Worm (Caenorhabditis elegans): ENCODE data around the gene T01C8.3.

T01C8.3 gene

DNA sequence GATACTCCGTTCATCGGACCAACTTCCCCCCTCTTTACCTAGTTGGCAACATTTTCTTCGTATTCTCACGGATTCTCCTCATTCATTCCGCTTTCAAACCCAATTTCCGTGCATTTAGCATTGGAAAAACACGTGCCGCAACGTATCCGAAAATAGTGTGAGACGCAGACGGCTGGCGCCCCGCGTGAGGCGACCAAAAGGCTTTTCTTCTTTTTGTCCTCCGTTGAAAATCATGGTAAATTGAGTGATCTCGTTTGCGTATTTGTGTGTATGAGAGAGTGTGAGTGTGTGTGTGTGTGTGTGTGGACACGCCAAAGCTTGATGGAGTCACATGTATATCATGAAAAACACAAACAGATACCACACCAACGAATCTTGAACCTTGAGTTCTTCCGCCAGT, 13.8 kb upstream of the T01C8.3 start (continued):
- no peak for TF ChIP-seq rpc-1 (optimal IDR thresholded peaks at IDR 0.05)
- no peak for TF ChIP-seq rpc-1 (tag; optimal IDR thresholded peaks at IDR 0.05)
- no peak for TF ChIP-seq snpc-1.3 (tag; optimal IDR thresholded peaks at IDR 0.05; ENCODE audit: insufficient read depth)
- TF ChIP-seq egl-18 (GFP tag; IDR thresholded peaks at IDR 0.05): no peak
- 0 out of 2 replicates have a peak, but pooled peaks have one; percentile 49 for TF ChIP-seq rcor-1 (GFP tag; IDR thresholded peaks at IDR 0.05)
- peak; percentile 66 for TF ChIP-seq F22D6.2 (tag; optimal IDR thresholded peaks at IDR 0.05)
- no peak for TF ChIP-seq him-1 (tag; optimal IDR thresholded peaks at IDR 0.05)
- TF ChIP-seq nhr-27 (tag; optimal IDR thresholded peaks at IDR 0.05): no peak
- TF ChIP-seq B0019.2 (GFP tag; conservative IDR thresholded peaks at IDR 0.05): no peak
- TF ChIP-seq ekl-4 (GFP tag; IDR thresholded peaks at IDR 0.05): peak; percentile 69
- TF ChIP-seq somi-1 (GFP tag; optimal IDR thresholded peaks at IDR 0.05): peak; percentile 96
- TF ChIP-seq atf-7 (tag; optimal IDR thresholded peaks at IDR 0.05): peak; percentile 71
- TF ChIP-seq repo-1 (tag; optimal IDR thresholded peaks at IDR 0.05): peak; percentile 55
- peak; percentile 57 for TF ChIP-seq F52B5.7 (tag; optimal IDR thresholded peaks at IDR 0.05)
- TF ChIP-seq F10E7.11 (tag; optimal IDR thresholded peaks at IDR 0.05): no peak
- no peak for TF ChIP-seq F57A8.1 (GFP tag; optimal IDR thresholded peaks at IDR 0.05)
- no peak for TF ChIP-seq rec-8 (tag; optimal IDR thresholded peaks at IDR 0.05)
- TF ChIP-seq ceh-40 (GFP tag; IDR thresholded peaks at IDR 0.05): no peak
- no peak for TF ChIP-seq dpl-1 (GFP tag; optimal IDR thresholded peaks at IDR 0.05)
- peak; percentile 74 for TF ChIP-seq C06A6.2 (GFP tag; conservative IDR thresholded peaks at IDR 0.05)
- no peak for TF ChIP-seq Y53F4B.3 (GFP tag; IDR thresholded peaks at IDR 0.05)
- TF ChIP-seq T07F8.4 (tag; optimal IDR thresholded peaks at IDR 0.05): no peak
- TF ChIP-seq fkh-3 (tag; optimal IDR thresholded peaks at IDR 0.05): no peak
- TF ChIP-seq ceh-79 (tag; optimal IDR thresholded peaks at IDR 0.05): no peak
- no peak for TF ChIP-seq D2030.7 (GFP tag; IDR thresholded peaks at IDR 0.05)
- peak; percentile 69 for TF ChIP-seq dox-1 (GFP tag; IDR thresholded peaks at IDR 0.05)
- TF ChIP-seq Y79H2A.3 (GFP tag; conservative IDR thresholded peaks at IDR 0.05): no peak
- TF ChIP-seq nhr-120 (GFP tag; IDR thresholded peaks at IDR 0.05): no peak
- peak; percentile 89 for TF ChIP-seq B0336.3 (GFP tag; IDR thresholded peaks at IDR 0.05)
- no peak for TF ChIP-seq Y56A3A.18 (GFP tag; IDR thresholded peaks at IDR 0.05)
- TF ChIP-seq hlh-26 (GFP tag; conservative IDR thresholded peaks at IDR 0.05): no peak

DNA sequence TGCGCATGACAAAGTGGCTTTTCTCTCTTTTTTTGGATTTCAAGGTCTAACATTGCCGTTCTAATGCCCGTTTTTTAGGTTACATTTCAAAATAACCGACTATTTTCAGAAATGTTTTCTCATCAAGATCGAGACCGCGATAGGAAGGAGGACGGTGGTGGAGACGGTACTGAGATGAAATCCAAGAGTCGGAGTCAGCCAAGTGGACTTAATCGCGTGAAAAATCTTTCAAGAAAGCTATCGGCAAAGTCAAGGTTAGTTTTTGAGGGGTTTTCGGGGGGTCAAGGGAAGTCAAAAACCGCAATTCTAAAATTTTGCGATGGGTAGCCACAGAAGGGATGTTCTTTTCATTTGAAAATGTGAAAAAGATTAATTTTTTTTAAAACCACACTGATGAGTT, 13.0 kb upstream of the T01C8.3 start, which contains the start of gene aak-2:
aak-2 (plus strand) TSS at position 110 of the 400 bp plus-strand sequence.
- TF ChIP-seq ceh-58 (GFP tag; IDR thresholded peaks at IDR 0.05): no peak
- TF ChIP-seq T07F8.4 (tag; optimal IDR thresholded peaks at IDR 0.05): no peak
- no peak for TF ChIP-seq madf-3 (GFP tag; IDR thresholded peaks at IDR 0.05)
- no peak for TF ChIP-seq hmg-1.2 (GFP tag; IDR thresholded peaks at IDR 0.05)
- TF ChIP-seq lin-26 (GFP tag; IDR thresholded peaks at IDR 0.05): no peak
- no peak for TF ChIP-seq gei-17 (GFP tag; optimal IDR thresholded peaks at IDR 0.05)
- no peak for TF ChIP-seq fkh-3 (tag; optimal IDR thresholded peaks at IDR 0.05)
- no peak for TF ChIP-seq cebp-1 (GFP tag; IDR thresholded peaks at IDR 0.05)
- no peak for TF ChIP-seq cebp-1 (tag; optimal IDR thresholded peaks at IDR 0.05)
- no peak for TF ChIP-seq hlh-12 (tag; optimal IDR thresholded peaks at IDR 0.05)

DNA sequence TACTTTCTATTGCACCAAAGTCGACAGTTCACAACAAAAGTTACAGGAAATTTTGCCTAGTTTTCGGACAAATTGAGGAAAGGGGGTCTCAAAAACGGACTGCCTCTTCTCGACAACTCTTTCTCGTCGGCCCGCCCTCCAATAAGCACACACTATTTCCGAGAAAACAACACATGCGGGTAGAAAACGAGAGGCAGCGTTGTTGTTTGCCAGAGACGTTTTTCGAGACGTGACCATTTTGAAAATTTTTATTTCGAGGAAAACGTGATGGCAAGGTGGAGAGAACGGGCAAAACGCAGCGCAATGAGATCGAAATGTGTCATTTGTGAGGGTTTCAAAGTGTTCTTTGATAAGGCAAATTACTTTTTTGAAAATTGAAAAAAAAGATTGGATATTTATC, 10.5 kb upstream of the T01C8.3 start:
- TF ChIP-seq F57A8.1 (GFP tag; optimal IDR thresholded peaks at IDR 0.05) (no peak), lir-1 (GFP tag; conservative IDR thresholded peaks at IDR 0.05) (0 out of 2 replicates have a peak, but pooled peaks have one; percentile 40), die-1 (tag; optimal IDR thresholded peaks at IDR 0.05) (no peak), ceh-58 (GFP tag; IDR thresholded peaks at IDR 0.05) (no peak), dox-1 (GFP tag; IDR thresholded peaks at IDR 0.05) (no peak), attf-5 (GFP tag; optimal IDR thresholded peaks at IDR 0.05) (peak; percentile 11), tbp1 (GFP tag; optimal IDR thresholded peaks at IDR 0.05) (no peak), pha-4 (tag; optimal IDR thresholded peaks at IDR 0.05) (peak; percentile 21), lin-40 (tag; optimal IDR thresholded peaks at IDR 0.05) (peak; percentile 25), zfh-2 (GFP tag; conservative IDR thresholded peaks at IDR 0.05) (peak; percentile 36; the same call in 1 of the 2 replicates), cebp-2 (GFP tag; IDR thresholded peaks at IDR 0.05) (no peak), snpc-1.3 (tag; optimal IDR thresholded peaks at IDR 0.05; ENCODE audit: insufficient read depth) (no peak), somi-1 (GFP tag; optimal IDR thresholded peaks at IDR 0.05) (no peak), cebp-1 (GFP tag; IDR thresholded peaks at IDR 0.05) (no peak), cebp-1 (tag; optimal IDR thresholded peaks at IDR 0.05) (peak; percentile 60), hmg-1.2 (GFP tag; IDR thresholded peaks at IDR 0.05) (peak; percentile 46; the same call in 1 of the 2 replicates), F22D6.2 (tag; optimal IDR thresholded peaks at IDR 0.05) (no peak)

All from whole organism, young adult.